Worm (Caenorhabditis elegans) whole organism, L3 larva: ENCODE results near the gene che-11.
"Not testable (repeated sequence)": the region's sequence is repeated elsewhere in the genome, so short reads cannot be mapped to it uniquely, and the experiment has no call there.

Experiments used
- R02D3.7 ChIP-seq: fragments of 150-350 bp; optimal IDR thresholded peaks from 2 replicates; lab custom pipeline; 2014; ENCODE audit warnings: missing biosample characterization, missing genetic modification characterization
- ZK546.5 ChIP-seq: sonication (generic microtip); optimal IDR thresholded peaks from 2 replicates; lab custom pipeline; 2017; ENCODE audit warnings: missing biosample characterization, missing genetic modification characterization
- aly-2 ChIP-seq: fragments of 150-350 bp; optimal IDR thresholded peaks from 2 replicates; lab custom pipeline; 2014; ENCODE audit warnings: missing biosample characterization, missing genetic modification characterization
- ama-1 ChIP-seq: fragments of 150-350 bp; optimal IDR thresholded peaks from 2 replicates; lab custom pipeline; 2018
- ceh-16 ChIP-seq: sonication (generic microtip); optimal IDR thresholded peaks from 2 replicates; lab custom pipeline; 2017; ENCODE audit warnings: missing biosample characterization, missing genetic modification characterization
- ceh-82 ChIP-seq: fragments of 150-350 bp; optimal IDR thresholded peaks from 2 replicates; lab custom pipeline; 2014; ENCODE audit warnings: missing biosample characterization, missing genetic modification characterization
- ceh-9 ChIP-seq: sonication (generic microtip); optimal IDR thresholded peaks from 2 replicates; lab custom pipeline; 2018; ENCODE audit warnings: missing biosample characterization, missing genetic modification characterization
- daf-12 ChIP-seq: fragments of 150-350 bp; optimal IDR thresholded peaks from 2 replicates; lab custom pipeline; 2014; ENCODE audit warnings: missing biosample characterization, missing genetic modification reagents, missing genetic modification characterization
- egl-27 ChIP-seq: sonication (generic microtip); optimal IDR thresholded peaks from 4 replicates; lab custom pipeline; 2017; ENCODE audit warnings: missing biosample characterization, missing genetic modification reagents, missing genetic modification characterization
- egl-5 ChIP-seq: fragments of 150-350 bp; optimal IDR thresholded peaks from 2 replicates; lab custom pipeline; 2017; ENCODE audit warnings: missing biosample characterization, missing genetic modification reagents, missing genetic modification characterization, inconsistent platforms
- elt-1 ChIP-seq: fragments of 150-350 bp; optimal IDR thresholded peaks from 2 replicates; lab custom pipeline; 2014; ENCODE audit warnings: missing biosample characterization, missing genetic modification characterization
- elt-2 ChIP-seq: sonication (generic microtip); optimal IDR thresholded peaks from 2 replicates; lab custom pipeline; 2016; ENCODE audit warnings: missing genetic modification reagents, mild to moderate bottlenecking, missing genetic modification characterization, missing compliant biosample characterization
- eor-1 ChIP-seq, 2 experiments: fragments of 150-350 bp; optimal IDR thresholded peaks; 2 replicates each; lab custom pipeline; 2014 to 2018; ENCODE audit warnings: missing biosample characterization in 2 of 2, missing genetic modification characterization in 2 of 2
- fkh-10 ChIP-seq: sonication (generic microtip); optimal IDR thresholded peaks from 2 replicates; lab custom pipeline; 2017; ENCODE audit warnings: missing biosample characterization, missing genetic modification reagents, missing genetic modification characterization
- fkh-2 ChIP-seq: fragments of 150-350 bp; optimal IDR thresholded peaks from 2 replicates; lab custom pipeline; 2014; ENCODE audit warnings: missing biosample characterization, missing genetic modification reagents, missing genetic modification characterization
- hmg-11 ChIP-seq: sonication (generic microtip); optimal IDR thresholded peaks from 2 replicates; lab custom pipeline; 2016; ENCODE audit warnings: missing genetic modification characterization, missing compliant biosample characterization
- lin-15B ChIP-seq: fragments of 150-350 bp; optimal IDR thresholded peaks from 2 replicates; lab custom pipeline; 2014; ENCODE audit warnings: missing biosample characterization, missing genetic modification characterization
- lin-39 ChIP-seq: fragments of 150-350 bp; optimal IDR thresholded peaks from 2 replicates; lab custom pipeline; 2018; ENCODE audit warnings: missing biosample characterization, missing genetic modification reagents, missing genetic modification characterization
- mdl-1 ChIP-seq: fragments of 150-350 bp; optimal IDR thresholded peaks from 2 replicates; lab custom pipeline; 2014; ENCODE audit warnings: missing biosample characterization, missing genetic modification characterization
- nfya-1 ChIP-seq: sonication (generic microtip); optimal IDR thresholded peaks from 2 replicates; lab custom pipeline; 2017; ENCODE audit warnings: missing genetic modification characterization, mild to moderate bottlenecking, missing compliant biosample characterization, antibody characterized with exemption, moderate library complexity; ENCODE audit not compliant: insufficient read depth
- nhr-11 ChIP-seq: fragments of 150-350 bp; optimal IDR thresholded peaks from 2 replicates; lab custom pipeline; 2014; ENCODE audit warnings: missing biosample characterization, missing genetic modification characterization
- nhr-12 ChIP-seq: fragments of 150-350 bp; optimal IDR thresholded peaks from 2 replicates; lab custom pipeline; 2014; ENCODE audit warnings: missing biosample characterization, missing genetic modification characterization
- nhr-25 ChIP-seq: sonication (generic microtip); optimal IDR thresholded peaks from 2 replicates; lab custom pipeline; 2017; ENCODE audit warnings: missing biosample characterization, missing genetic modification characterization
- nhr-28 ChIP-seq: fragments of 150-350 bp; optimal IDR thresholded peaks from 2 replicates; lab custom pipeline; 2014; ENCODE audit warnings: missing biosample characterization, missing genetic modification characterization
- nhr-43 ChIP-seq: sonication (generic microtip); optimal IDR thresholded peaks from 2 replicates; lab custom pipeline; 2016; ENCODE audit warnings: mild to moderate bottlenecking, missing genetic modification characterization, missing compliant biosample characterization; ENCODE audit not compliant: poor library complexity, severe bottlenecking
- nhr-67 ChIP-seq: fragments of 150-350 bp; optimal IDR thresholded peaks from 2 replicates; lab custom pipeline; 2014; ENCODE audit warnings: missing biosample characterization, missing genetic modification characterization
- nhr-77 ChIP-seq: fragments of 150-350 bp; optimal IDR thresholded peaks from 2 replicates; lab custom pipeline; 2014; ENCODE audit warnings: missing biosample characterization, missing genetic modification characterization
- pqm-1 ChIP-seq: fragments of 150-350 bp; optimal IDR thresholded peaks from 2 replicates; lab custom pipeline; 2017; ENCODE audit warnings: missing biosample characterization, missing genetic modification characterization, inconsistent platforms
- sea-2 ChIP-seq: fragments of 150-350 bp; sonication (generic microtip); optimal IDR thresholded peaks from 4 replicates; lab custom pipeline; 2014; ENCODE audit warnings: missing biosample characterization, missing genetic modification reagents, missing genetic modification characterization
- skn-1 ChIP-seq: fragments of 150-350 bp; optimal IDR thresholded peaks from 2 replicates; lab custom pipeline; 2014; ENCODE audit warnings: missing biosample characterization, missing genetic modification characterization
- tbx-2 ChIP-seq: sonication (generic microtip); optimal IDR thresholded peaks from 2 replicates; lab custom pipeline; 2016; ENCODE audit warnings: mild to moderate bottlenecking, missing genetic modification characterization, missing compliant biosample characterization
- unc-39 ChIP-seq: sonication (generic microtip); optimal IDR thresholded peaks from 4 replicates; lab custom pipeline; 2017; ENCODE audit warnings: missing biosample characterization, missing genetic modification characterization
- unc-62 ChIP-seq: fragments of 150-350 bp; sonication (generic microtip); optimal IDR thresholded peaks from 4 replicates; lab custom pipeline; 2014; ENCODE audit warnings: missing biosample characterization, missing genetic modification reagents, missing genetic modification characterization
- zag-1 ChIP-seq: fragments of 150-350 bp; optimal IDR thresholded peaks from 2 replicates; lab custom pipeline; 2014; ENCODE audit warnings: missing biosample characterization, missing genetic modification characterization
- ztf-11 ChIP-seq: fragments of 150-350 bp; optimal IDR thresholded peaks from 2 replicates; lab custom pipeline; 2014; ENCODE audit warnings: missing biosample characterization, missing genetic modification characterization
- ztf-4 ChIP-seq: fragments of 150-350 bp; optimal IDR thresholded peaks from 2 replicates; lab custom pipeline; 2014; ENCODE audit warnings: missing biosample characterization, missing genetic modification characterization

che-11 gene

ce11 chrV:12153784-12154183, 3.3 kb upstream of the che-11 start:
- TF ChIP-seq ZK546.5 (tag; lab: Kevin White, UChicago) (no peak), lin-15B (tag; lab: Kevin White, UChicago) (no peak), ceh-82 (tag; lab: Kevin White, UChicago) (no peak)
- TF ChIP-seq, all 47 proteins: peak for 0

ce11 chrV:12152857-12153256, 2.4 kb upstream of the che-11 start, which contains the start of gene C27A7.8:
Gene C27A7.8, plus strand, starts transcription at chrV:12153157.
- no peak for TF ChIP-seq daf-12 (tag; lab: Kevin White, UChicago)
- TF ChIP-seq ztf-4 (tag; lab: Kevin White, UChicago) = no peak
- no peak for TF ChIP-seq ceh-82 (tag; lab: Kevin White, UChicago)
- no peak for TF ChIP-seq ceh-9
- no peak for TF ChIP-seq nhr-67 (tag; lab: Kevin White, UChicago)
- no peak for TF ChIP-seq lin-39 (tag; lab: Kevin White, UChicago)
- no peak for TF ChIP-seq eor-1 (tag; optimal IDR thresholded peaks at IDR 0.05; lab: Kevin White, UChicago)
- TF ChIP-seq hmg-11 (tag; lab: Kevin White, UChicago) = no peak
- no peak for TF ChIP-seq elt-2 (tag; lab: Kevin White, UChicago)
- TF ChIP-seq ama-1 = no peak
- TF ChIP-seq R02D3.7 = no peak
- no peak for TF ChIP-seq ceh-16 (tag; lab: Kevin White, UChicago)
- no peak for TF ChIP-seq tbx-2 (tag; lab: Kevin White, UChicago)
- TF ChIP-seq nhr-25 (tag; lab: Kevin White, UChicago) = no peak
- no peak for TF ChIP-seq aly-2
- no peak for TF ChIP-seq sea-2
- no peak for TF ChIP-seq fkh-2 (tag; lab: Kevin White, UChicago)
- no peak for TF ChIP-seq nhr-28 (tag; lab: Kevin White, UChicago)
- no peak for TF ChIP-seq lin-15B (tag; lab: Kevin White, UChicago)
- no peak for TF ChIP-seq nfya-1 (tag; lab: Kevin White, UChicago)

DNA sequence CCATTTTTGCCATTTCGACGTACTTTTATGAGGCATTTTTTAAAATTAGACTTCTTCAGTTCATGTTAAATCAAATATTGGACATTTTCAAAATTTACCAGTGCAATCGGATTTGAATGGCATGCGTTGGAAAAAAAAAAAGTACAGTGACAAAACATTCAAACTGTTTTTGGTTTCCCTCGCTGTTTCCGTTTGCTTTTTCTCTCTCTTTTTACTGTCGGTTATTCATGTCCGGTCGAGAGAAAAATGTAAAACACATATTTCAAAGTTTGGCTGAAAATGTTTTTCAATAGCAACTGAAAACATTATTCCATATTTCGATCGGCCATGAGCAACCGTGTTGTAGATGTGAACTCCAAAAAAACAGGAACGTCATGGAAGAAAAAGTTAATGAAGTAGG, 9.9 kb downstream of the che-11 start, which contains the start of gene C27A7.3:
Gene C27A7.3, plus strand, starts transcription at position 301 of the 400 bp plus-strand sequence.
- TF ChIP-seq egl-27 (tag; lab: Kevin White, UChicago) (no peak), mdl-1 (tag; lab: Kevin White, UChicago) (no peak), ztf-4 (tag; lab: Kevin White, UChicago) (no peak), nhr-43 (tag; lab: Kevin White, UChicago) (no peak), nhr-25 (tag; lab: Kevin White, UChicago) (no peak), R02D3.7 (no peak), ceh-82 (tag; lab: Kevin White, UChicago) (no peak), eor-1 (tag; optimal IDR thresholded peaks at IDR 0.05; lab: Kevin White, UChicago) (no peak), nhr-11 (tag; lab: Kevin White, UChicago) (no peak), nhr-77 (tag; lab: Kevin White, UChicago) (no peak), nfya-1 (tag; lab: Kevin White, UChicago) (no peak), ceh-9 (no peak), nhr-12 (tag; lab: Kevin White, UChicago) (no peak), egl-5 (tag; lab: Kevin White, UChicago) (no peak), elt-1 (no peak), aly-2 (no peak)

ce11 chrV:12137942-12138341, 12.6 kb downstream of the che-11 start:
- TF ChIP-seq unc-62 (no peak), fkh-2 (tag; lab: Kevin White, UChicago) (no peak), hmg-11 (tag; lab: Kevin White, UChicago) (no peak), ceh-16 (tag; lab: Kevin White, UChicago) (no peak), pqm-1 (no peak), fkh-10 (GFP tag; lab: Kevin White, UChicago) (no peak), tbx-2 (tag; lab: Kevin White, UChicago) (no peak), ceh-9 (no peak), daf-12 (tag; lab: Kevin White, UChicago) (no peak), ztf-11 (no peak), skn-1 (tag; lab: Kevin White, UChicago) (no peak)
- TF ChIP-seq, all 47 proteins: peak for 0

ce11 chrV:12131157-12131556, 19.4 kb downstream of the che-11 start, which contains the start of gene enpp-1:
Gene enpp-1, plus strand, starts transcription at chrV:12131457.
- not testable (repeated sequence) for TF ChIP-seq unc-39 (tag; lab: Kevin White, UChicago); zag-1 (tag; lab: Kevin White, UChicago); ceh-9
- TF ChIP-seq, all 47 proteins: peak for 0; not testable (repeated sequence) for 47
